Worm (Caenorhabditis elegans): ENCODE results near the gene F02A9.1.

DNA sequence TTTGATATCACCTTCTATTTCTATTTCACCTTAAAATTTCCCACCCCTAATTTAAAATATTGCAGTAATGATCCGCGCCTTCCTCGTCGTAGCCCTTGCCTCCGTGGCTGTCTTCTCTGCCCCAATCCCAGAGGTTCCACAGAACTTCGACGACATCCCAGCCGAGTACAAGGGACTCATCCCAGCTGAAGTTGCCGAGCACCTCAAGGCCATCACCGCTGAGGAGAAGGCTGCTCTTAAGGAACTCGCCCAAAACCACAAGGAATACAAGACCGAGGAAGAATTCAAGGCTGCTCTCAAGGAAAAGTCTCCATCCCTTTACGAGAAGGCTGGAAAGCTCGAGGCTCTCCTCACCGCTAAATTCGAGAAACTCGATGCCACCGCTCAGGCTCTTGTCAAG is 4.2 kb upstream of the F02A9.1 start, which contains the start of gene far-2:
- TF ChIP-seq hlh-1 (tag; optimal IDR thresholded peaks at IDR 0.05) (no peak), elt-3 (tag; optimal IDR thresholded peaks at IDR 0.05) (no peak), nhr-12 (tag; optimal IDR thresholded peaks at IDR 0.05) (no peak), nhr-76 (tag; optimal IDR thresholded peaks at IDR 0.05) (no peak), mab-5 (tag; optimal IDR thresholded peaks at IDR 0.05) (no peak), M03D4.4 (tag; optimal IDR thresholded peaks at IDR 0.05) (no peak), ces-1 (GFP tag; optimal IDR thresholded peaks at IDR 0.05) (no peak), elt-1 (tag; optimal IDR thresholded peaks at IDR 0.05; ENCODE audit: borderline replicate concordance, insufficient read depth) (no peak)
